Fruit fly (Drosophila melanogaster) whole organism, embryonic: Measurements from ENCODE around the gene Rab40.

Source experiments
- Atf-2 ChIP-seq: fragments of 200-800 bp; sonication (Bioruptor generic); optimal IDR thresholded peaks from 2 replicates; lab custom pipeline; 2016; ENCODE audit warnings: missing biosample characterization, missing genetic modification characterization
- Atf3 ChIP-seq: fragments of 200-800 bp; sonication (Bioruptor generic); optimal IDR thresholded peaks from 3 replicates; lab custom pipeline; 2016; ENCODE audit warnings: missing biosample characterization, missing genetic modification characterization
- B-H2 ChIP-seq: fragments of 200-800 bp; sonication (Bioruptor generic); optimal IDR thresholded peaks from 2 replicates; lab custom pipeline; 2018; ENCODE audit warnings: missing biosample characterization, mild to moderate bottlenecking, missing genetic modification characterization
- BtbVII ChIP-seq: fragments of 200-800 bp; sonication (Bioruptor generic); optimal IDR thresholded peaks from 3 replicates; lab custom pipeline; 2017; ENCODE audit warnings: missing biosample characterization, mild to moderate bottlenecking, missing genetic modification characterization
- CG11504 ChIP-seq: fragments of 200-800 bp; sonication (Bioruptor generic); optimal IDR thresholded peaks from 3 replicates; lab custom pipeline; 2019; ENCODE audit warnings: missing biosample characterization, mild to moderate bottlenecking, missing genetic modification characterization, moderate library complexity
- CG11695 ChIP-seq: fragments of 200-800 bp; sonication (Bioruptor generic); IDR thresholded peaks from 3 replicates; pipeline ENCODE4 v1.3.6; 2022; ENCODE audit warnings: missing biosample characterization, missing genetic modification characterization
- CG12104 ChIP-seq: fragments of 200-800 bp; sonication (Bioruptor generic); optimal IDR thresholded peaks from 3 replicates; lab custom pipeline; 2016; ENCODE audit warnings: missing biosample characterization, missing genetic modification characterization
- CG12155 ChIP-seq: fragments of 200-800 bp; sonication (Bioruptor generic); optimal IDR thresholded peaks from 3 replicates; lab custom pipeline; 2016; ENCODE audit warnings: missing biosample characterization, missing genetic modification characterization
- CG14050 ChIP-seq: fragments of 200-800 bp; sonication (Bioruptor generic); IDR thresholded peaks from 3 replicates; pipeline ENCODE4 v1.3.6; 2022; ENCODE audit warnings: missing biosample characterization, missing genetic modification characterization
- CG14441 ChIP-seq: fragments of 200-800 bp; sonication (Bioruptor generic); IDR thresholded peaks from 2 replicates; pipeline ENCODE4 v1.3.6; 2022; ENCODE audit warnings: missing biosample characterization, missing genetic modification characterization
- CG1602 ChIP-seq: fragments of 200-800 bp; sonication (Bioruptor generic); optimal IDR thresholded peaks from 3 replicates; lab custom pipeline; 2016; ENCODE audit warnings: missing biosample characterization, missing genetic modification characterization
- CG18476 ChIP-seq: fragments of 200-800 bp; sonication (Bioruptor generic); optimal IDR thresholded peaks from 2 replicates; lab custom pipeline; 2016; ENCODE audit warnings: missing biosample characterization, mild to moderate bottlenecking, missing genetic modification characterization
- CG18599 ChIP-seq: fragments of 200-800 bp; sonication (Bioruptor generic); optimal IDR thresholded peaks from 3 replicates; lab custom pipeline; 2017; ENCODE audit warnings: missing biosample characterization, missing genetic modification characterization, mild to moderate bottlenecking, moderate library complexity, missing genetic modification reagents
- CG2129 ChIP-seq: fragments of 200-800 bp; sonication (Bioruptor generic); IDR thresholded peaks from 2 replicates; pipeline ENCODE4 v1.3.6; 2022; ENCODE audit warnings: missing biosample characterization, missing genetic modification characterization; ENCODE audit not compliant: partially characterized antibody
- CG43689 ChIP-seq: fragments of 200-800 bp; sonication (Bioruptor generic); IDR thresholded peaks from 2 replicates; pipeline ENCODE4 v1.3.6; 2022; ENCODE audit warnings: missing biosample characterization, missing genetic modification characterization
- CG4707 ChIP-seq: fragments of 200-800 bp; sonication (Bioruptor generic); optimal IDR thresholded peaks from 2 replicates; lab custom pipeline; 2018; ENCODE audit warnings: missing biosample characterization, mild to moderate bottlenecking, missing genetic modification characterization, moderate library complexity
- CG5180 ChIP-seq: fragments of 200-800 bp; sonication (Bioruptor generic); optimal IDR thresholded peaks from 3 replicates; lab custom pipeline; 2017; ENCODE audit warnings: missing biosample characterization, missing genetic modification characterization, mild to moderate bottlenecking, moderate library complexity, missing genetic modification reagents
- CG6689 ChIP-seq: fragments of 200-800 bp; sonication (Bioruptor generic); IDR thresholded peaks from 2 replicates; pipeline ENCODE4 v1.3.6; 2022; ENCODE audit warnings: missing biosample characterization, missing genetic modification characterization
- CG7987 ChIP-seq: fragments of 200-800 bp; sonication (Bioruptor generic); optimal IDR thresholded peaks from 2 replicates; lab custom pipeline; 2018; ENCODE audit warnings: missing biosample characterization, mild to moderate bottlenecking, missing genetic modification characterization, moderate library complexity
- CG9797 ChIP-seq: fragments of 200-800 bp; sonication (Bioruptor generic); optimal IDR thresholded peaks from 3 replicates; lab custom pipeline; 2018; ENCODE audit warnings: missing biosample characterization, mild to moderate bottlenecking, missing genetic modification characterization
- CG9817 ChIP-seq: fragments of 200-800 bp; sonication (Bioruptor generic); optimal IDR thresholded peaks from 2 replicates; lab custom pipeline; 2018; ENCODE audit warnings: missing biosample characterization, mild to moderate bottlenecking, missing genetic modification characterization, moderate library complexity
- CG9932 ChIP-seq: fragments of 200-800 bp; sonication (Bioruptor generic); IDR thresholded peaks from 2 replicates; pipeline ENCODE4 v1.3.6; 2022; ENCODE audit warnings: missing biosample characterization, missing genetic modification characterization
- Dip3 ChIP-seq: fragments of 200-800 bp; sonication (Bioruptor generic); optimal IDR thresholded peaks from 3 replicates; lab custom pipeline; 2016; ENCODE audit warnings: missing biosample characterization, missing genetic modification characterization
- Drgx ChIP-seq: fragments of 200-800 bp; sonication (Bioruptor generic); IDR thresholded peaks from 2 replicates; pipeline ENCODE4 v1.3.6; 2022; ENCODE audit warnings: missing biosample characterization, missing genetic modification characterization
- E2f2 ChIP-seq: fragments of 200-800 bp; sonication (Bioruptor generic); IDR thresholded peaks from 2 replicates; pipeline ENCODE4 v1.3.6; 2022; ENCODE audit warnings: missing biosample characterization, missing genetic modification characterization
- H15 ChIP-seq: fragments of 200-800 bp; sonication (Bioruptor generic); IDR thresholded peaks from 3 replicates; pipeline ENCODE4 v1.3.6; 2022; ENCODE audit warnings: missing biosample characterization, missing genetic modification characterization
- HLH54F ChIP-seq: fragments of 200-800 bp; sonication (Bioruptor generic); optimal IDR thresholded peaks from 3 replicates; lab custom pipeline; 2016; ENCODE audit warnings: missing biosample characterization, missing genetic modification characterization
- Hsf ChIP-seq: fragments of 200-800 bp; sonication (Bioruptor generic); optimal IDR thresholded peaks from 3 replicates; lab custom pipeline; 2016; ENCODE audit warnings: missing biosample characterization, missing genetic modification characterization
- Myb ChIP-seq: fragments of 200-800 bp; sonication (Bioruptor generic); optimal IDR thresholded peaks from 2 replicates; lab custom pipeline; 2016; ENCODE audit warnings: missing biosample characterization, missing genetic modification characterization
- Rfx ChIP-seq: fragments of 200-800 bp; sonication (Bioruptor generic); IDR thresholded peaks from 2 replicates; pipeline ENCODE4 v1.3.6; 2022; ENCODE audit warnings: missing biosample characterization, missing genetic modification characterization
- Ssrp ChIP-seq: fragments of 200-800 bp; sonication (Bioruptor generic); optimal IDR thresholded peaks from 2 replicates; lab custom pipeline; 2018; ENCODE audit warnings: missing biosample characterization, mild to moderate bottlenecking, missing genetic modification characterization, moderate library complexity
- Trl ChIP-seq, 3 experiments: fragments of >200 bp in 2 of 3; fragments of 200-800 bp in 1 of 3; sonication (Bioruptor generic) in 1 of 3; optimal IDR thresholded peaks; 2 replicates in 1 of 3; 3 replicates in 2 of 3; lab custom pipeline; 2016 to 2017; ENCODE audit warnings: missing biosample characterization in 1 of 3, missing genetic modification characterization in 1 of 3
- Xrp1 ChIP-seq: fragments of 200-800 bp; sonication (Bioruptor generic); IDR thresholded peaks from 2 replicates; pipeline ENCODE4 v1.3.6; 2022; ENCODE audit warnings: missing biosample characterization, missing genetic modification characterization
- YL-1 ChIP-seq: fragments of 200-800 bp; sonication (Bioruptor generic); optimal IDR thresholded peaks from 3 replicates; lab custom pipeline; 2017; ENCODE audit warnings: missing biosample characterization, mild to moderate bottlenecking, missing genetic modification characterization
- aop ChIP-seq: fragments of 200-800 bp; sonication (Bioruptor generic); IDR thresholded peaks from 2 replicates; pipeline ENCODE4 v1.3.6; 2022; ENCODE audit warnings: missing biosample characterization, missing genetic modification characterization
- az2 ChIP-seq: fragments of 200-800 bp; sonication (Bioruptor generic); optimal IDR thresholded peaks from 3 replicates; lab custom pipeline; 2016; ENCODE audit warnings: missing biosample characterization, missing genetic modification characterization
- br ChIP-seq: fragments of >200 bp; optimal IDR thresholded peaks from 2 replicates; lab custom pipeline; 2017
- chm ChIP-seq: fragments of 200-800 bp; sonication (Bioruptor generic); IDR thresholded peaks from 2 replicates; pipeline ENCODE4 v1.3.6; 2022; ENCODE audit warnings: missing biosample characterization, missing genetic modification characterization
- dpn ChIP-seq, 2 experiments: fragments of 200-800 bp; sonication (Bioruptor generic); optimal IDR thresholded peaks; 3 replicates each; lab custom pipeline; 2016; ENCODE audit warnings: missing biosample characterization in 2 of 2, missing genetic modification characterization in 2 of 2
- esg ChIP-seq: fragments of 200-800 bp; sonication (Bioruptor generic); conservative IDR thresholded peaks from 2 replicates; pipeline ENCODE4 v1.3.6; 2022; ENCODE audit warnings: missing biosample characterization, missing genetic modification characterization
- fd96Cb ChIP-seq: fragments of 200-800 bp; sonication (Bioruptor generic); optimal IDR thresholded peaks from 2 replicates; lab custom pipeline; 2018; ENCODE audit warnings: missing biosample characterization, mild to moderate bottlenecking, missing genetic modification characterization, moderate library complexity
- fu2 ChIP-seq: fragments of 200-800 bp; sonication (Bioruptor generic); optimal IDR thresholded peaks from 2 replicates; lab custom pipeline; 2016; ENCODE audit warnings: missing biosample characterization, missing genetic modification characterization
- klu ChIP-seq: fragments of 200-800 bp; sonication (Bioruptor generic); IDR thresholded peaks from 2 replicates; pipeline ENCODE4 v1.3.6; 2022; ENCODE audit warnings: missing biosample characterization, missing genetic modification characterization
- lilli ChIP-seq: fragments of 200-800 bp; sonication (Bioruptor generic); optimal IDR thresholded peaks from 3 replicates; lab custom pipeline; 2016; ENCODE audit warnings: missing biosample characterization, missing genetic modification characterization
- psq ChIP-seq: fragments of 200-800 bp; sonication (Bioruptor generic); optimal IDR thresholded peaks from 2 replicates; lab custom pipeline; 2017; ENCODE audit warnings: missing biosample characterization, missing genetic modification characterization
- shn ChIP-seq: fragments of 200-800 bp; sonication (Bioruptor generic); optimal IDR thresholded peaks from 3 replicates; lab custom pipeline; 2016; ENCODE audit warnings: missing biosample characterization, missing genetic modification characterization
- stwl ChIP-seq: fragments of 200-800 bp; sonication (Bioruptor generic); optimal IDR thresholded peaks from 3 replicates; lab custom pipeline; 2018; ENCODE audit warnings: missing biosample characterization, mild to moderate bottlenecking, missing genetic modification characterization, moderate library complexity
- sug ChIP-seq: fragments of 200-800 bp; optimal IDR thresholded peaks from 2 replicates; lab custom pipeline; 2019; ENCODE audit warnings: missing biosample characterization, mild to moderate bottlenecking, missing genetic modification characterization, moderate library complexity
- vvl ChIP-seq: fragments of 200-800 bp; sonication (Bioruptor generic); IDR thresholded peaks from 2 replicates; pipeline ENCODE4 v1.3.6; 2022; ENCODE audit warnings: missing biosample characterization, missing genetic modification characterization
- z ChIP-seq: fragments of 200-800 bp; sonication (Bioruptor generic); IDR thresholded peaks from 3 replicates; pipeline ENCODE4 v1.3.6; 2022; ENCODE audit warnings: missing biosample characterization, missing genetic modification characterization

The Rab40 gene

DNA sequence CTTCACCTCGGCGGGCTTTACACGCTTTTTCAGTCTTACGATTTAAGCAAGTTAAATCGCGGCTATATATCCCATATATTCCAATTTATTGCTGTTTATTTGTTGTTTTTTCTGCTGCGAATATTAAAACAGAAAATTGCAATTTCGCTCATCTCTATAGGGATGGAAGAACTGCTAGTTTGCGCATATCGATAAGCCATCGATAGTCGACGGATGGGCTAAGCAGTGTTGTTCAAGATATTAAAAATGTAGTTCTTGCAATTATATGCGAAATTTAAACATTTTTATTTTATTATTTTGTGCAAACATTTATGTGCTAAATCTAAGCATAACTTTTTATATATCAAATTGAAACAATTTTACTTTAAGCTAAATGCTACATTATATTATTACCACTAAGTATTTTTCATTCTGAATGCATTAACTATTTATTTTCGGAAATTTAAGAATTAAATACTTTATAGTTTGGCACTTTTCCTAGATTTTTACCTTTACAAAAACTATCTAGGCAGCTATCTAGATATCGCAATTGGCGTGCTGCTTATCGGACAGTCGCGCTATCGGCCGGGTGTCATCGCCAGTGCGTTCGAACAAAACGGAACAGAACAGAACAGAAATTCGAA is at the start of gene Rab40, which contains the start of gene CG42258 (continued):
- peak; percentile 1 for TF ChIP-seq CG9817 (tag; lab: Kevin White, UChicago)
- TF ChIP-seq CG43689 (GFP tag; lab: Robert Waterston, UW), result no peak
- peak; percentile 31; the same call in 1 of the 2 replicates for TF ChIP-seq CG6689 (GFP tag; lab: Robert Waterston, UW)
- peak; percentile 21 for TF ChIP-seq fd96Cb (tag; lab: Kevin White, UChicago)
- peak; percentile 4 for TF ChIP-seq CG9797
- peak; percentile 58 for TF ChIP-seq Hsf (GFP tag; lab: Kevin White, UChicago)
- 0 out of 2 replicates have a peak, but pooled peaks have one; percentile 25 for TF ChIP-seq chm (GFP tag; lab: Robert Waterston, UW)
- peak; percentile 57 for TF ChIP-seq CG5180
- no peak for TF ChIP-seq CG14050 (GFP tag; lab: Robert Waterston, UW)
- peak; percentile 50 for TF ChIP-seq HLH54F
- peak; percentile 54 for TF ChIP-seq CG12104 (GFP tag; lab: Kevin White, UChicago)
- TF ChIP-seq E2f2, result 0 out of 2 replicates have a peak, but pooled peaks have one; percentile 17
- peak; percentile 40 for TF ChIP-seq shn (GFP tag; lab: Kevin White, UChicago)
- 0 out of 3 replicates have a peak, but pooled peaks have one; percentile 34 for TF ChIP-seq CG11695 (GFP tag; lab: Robert Waterston, UW)
- no peak; the same call in 2 of the 3 replicates for TF ChIP-seq H15
- peak; percentile 28 to 43 for TF ChIP-seq dpn (GFP tag; optimal IDR thresholded peaks at IDR 0.05; lab: Kevin White, UChicago)
- peak; percentile 72 for TF ChIP-seq CG9932 (GFP tag; lab: Robert Waterston, UW)
- TF ChIP-seq fu2 (GFP tag; lab: Kevin White, UChicago), result peak; percentile 44
- peak; percentile 46; the same call in 1 of the 2 replicates for TF ChIP-seq Xrp1
- TF ChIP-seq BtbVII (GFP tag; lab: Kevin White, UChicago), result peak; percentile 5
- TF ChIP-seq esg (GFP tag; lab: Robert Waterston, UW), result 0 out of 2 replicates have a peak, but pooled peaks have one; percentile 12
- no peak for TF ChIP-seq CG7987 (GFP tag; lab: Kevin White, UChicago)
- peak; percentile 26 for TF ChIP-seq Atf-2
- peak; percentile 21; the same call in 1 of the 2 replicates for TF ChIP-seq CG14441 (GFP tag; lab: Robert Waterston, UW)
- TF ChIP-seq YL-1 (GFP tag; lab: Kevin White, UChicago), result peak; percentile 31
- no peak for TF ChIP-seq z (GFP tag; lab: Robert Waterston, UW)
- TF ChIP-seq klu (GFP tag; lab: Robert Waterston, UW), result peak; percentile 23; the same call in 1 of the 2 replicates
- TF ChIP-seq B-H2, result no peak
- no peak for TF ChIP-seq aop
- TF ChIP-seq sug (tag; lab: Kevin White, UChicago), result peak; percentile 42
- no peak for TF ChIP-seq Drgx
- TF ChIP-seq vvl (GFP tag; lab: Robert Waterston, UW), result peak; percentile 34; the same call in 1 of the 2 replicates
- TF ChIP-seq lilli (GFP tag; lab: Kevin White, UChicago), result peak; percentile 69
- TF ChIP-seq CG12155 (GFP tag; lab: Kevin White, UChicago), result peak; percentile 49
- TF ChIP-seq CG1602 (GFP tag; lab: Kevin White, UChicago), result peak; percentile 16
- TF ChIP-seq CG11504 (tag; lab: Kevin White, UChicago), result peak; percentile 43
- TF ChIP-seq Rfx (GFP tag; lab: Robert Waterston, UW), result peak; percentile 47
- peak; percentile 40 for TF ChIP-seq CG18476 (GFP tag; lab: Kevin White, UChicago)
- TF ChIP-seq CG2129 (GFP tag; lab: Robert Waterston, UW), result 0 out of 2 replicates have a peak, but pooled peaks have one; percentile 31
- TF ChIP-seq CG18599, result peak; percentile 29
- TF ChIP-seq CG4707 (GFP tag; lab: Kevin White, UChicago), result no peak
- TF ChIP-seq Myb, result peak; percentile 24
- TF ChIP-seq Trl (optimal IDR thresholded peaks at IDR 0.05; lab: Kevin White, UChicago), result no peak
- peak; percentile 1 for TF ChIP-seq Trl (GFP tag; optimal IDR thresholded peaks at IDR 0.05; lab: Kevin White, UChicago)
- no peak for TF ChIP-seq psq
- peak; percentile 36 for TF ChIP-seq az2 (GFP tag; lab: Kevin White, UChicago)
- peak; percentile 33 for TF ChIP-seq Atf3 (GFP tag; lab: Kevin White, UChicago)
- no peak for TF ChIP-seq br (lab: Kevin White, UChicago)
- TF ChIP-seq stwl (tag; lab: Kevin White, UChicago), result peak; percentile 63
- TF ChIP-seq Dip3 (GFP tag; lab: Kevin White, UChicago), result peak; percentile 21
- TF ChIP-seq Ssrp, result peak; percentile 3
